Fruit fly (Drosophila melanogaster) whole organism, embryonic: ENCODE data around the gene CG12182.

Source experiments
- CG14014 ChIP-seq: fragments of 200-800 bp; sonication (Bioruptor generic); IDR thresholded peaks from 2 replicates; pipeline ENCODE4 v1.3.6; 2022; ENCODE audit warnings: missing biosample characterization, missing genetic modification characterization
- CG14965 ChIP-seq: fragments of 200-800 bp; sonication (Bioruptor generic); optimal IDR thresholded peaks from 2 replicates; lab custom pipeline; 2016; ENCODE audit warnings: missing biosample characterization, missing genetic modification characterization, borderline replicate concordance
- CG1602 ChIP-seq: fragments of 200-800 bp; sonication (Bioruptor generic); optimal IDR thresholded peaks from 3 replicates; lab custom pipeline; 2016; ENCODE audit warnings: missing biosample characterization, missing genetic modification characterization
- CG1647 ChIP-seq: fragments of 200-800 bp; sonication (Bioruptor generic); optimal IDR thresholded peaks from 3 replicates; lab custom pipeline; 2016; ENCODE audit warnings: missing biosample characterization, missing genetic modification characterization
- Drgx ChIP-seq: fragments of 200-800 bp; sonication (Bioruptor generic); IDR thresholded peaks from 2 replicates; pipeline ENCODE4 v1.3.6; 2022; ENCODE audit warnings: missing biosample characterization, missing genetic modification characterization
- Mad ChIP-seq: fragments of 200-800 bp; sonication (Bioruptor generic); optimal IDR thresholded peaks from 2 replicates; lab custom pipeline; 2016; ENCODE audit warnings: missing biosample characterization, missing genetic modification characterization
- mam ChIP-seq: fragments of 200-800 bp; sonication (Bioruptor generic); optimal IDR thresholded peaks from 3 replicates; lab custom pipeline; 2016; ENCODE audit warnings: missing biosample characterization, missing genetic modification characterization

DNA sequence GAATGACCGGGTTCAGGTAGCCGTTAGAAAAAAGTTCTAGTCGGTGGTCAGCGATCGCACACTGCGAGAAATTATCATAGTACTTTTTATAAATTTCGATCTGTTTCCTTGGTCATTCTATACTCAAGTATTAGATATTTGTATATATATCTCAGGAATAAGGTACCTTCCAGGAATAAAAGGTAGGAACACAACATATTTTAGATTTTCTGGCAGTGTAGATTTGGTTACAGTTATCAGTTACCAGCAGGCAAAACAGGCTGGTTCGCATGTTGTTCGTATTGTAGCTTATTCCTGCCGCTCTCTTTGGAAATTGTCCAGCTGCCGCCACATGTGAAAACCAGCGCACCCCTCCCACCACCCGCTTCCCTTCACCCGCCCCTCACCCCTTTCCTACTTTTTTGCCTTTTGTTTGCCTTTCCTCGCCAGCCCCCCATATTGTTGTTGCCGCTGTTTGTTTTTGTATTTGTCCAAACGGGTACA is 18.0 kb downstream of the CG12182 start:
- TF ChIP-seq CG1647 (GFP tag; lab: Kevin White, UChicago) (peak; percentile 54), Mad (GFP tag; lab: Kevin White, UChicago) (peak; percentile 71), CG1602 (peak; percentile 73), mam (peak; percentile 80), CG14014 (peak; percentile 86), CG14965 (peak; percentile 26), Drgx (peak; percentile 84)
